Fruit fly (Drosophila melanogaster) whole organism, adult: ENCODE measurements around the gene GATAe.

ENCODE experiments used
- CG11617 ChIP-seq: fragments of 200-800 bp; sonication (Bioruptor generic); optimal IDR thresholded peaks from 2 replicates; lab custom pipeline; 2017; ENCODE audit warnings: mild to moderate bottlenecking, missing biosample characterization, missing genetic modification reagents, missing genetic modification characterization
- Clk ChIP-seq: fragments of 200-800 bp; sonication (Bioruptor generic); optimal IDR thresholded peaks from 2 replicates; lab custom pipeline; 2017; ENCODE audit warnings: missing biosample characterization, missing genetic modification characterization
- cic ChIP-seq: fragments of 200-800 bp; sonication (Bioruptor generic); optimal IDR thresholded peaks from 2 replicates; lab custom pipeline; 2017; ENCODE audit warnings: missing biosample characterization, mild to moderate bottlenecking, missing genetic modification characterization, moderate library complexity
- cnc ChIP-seq, 2 experiments: fragments of >200 bp; optimal IDR thresholded peaks; 2 replicates each; lab custom pipeline; 2017

- TF ChIP-seq CG11617 (GFP tag; lab: Kevin White, UChicago), result no peak
- no peak for TF ChIP-seq Clk
- peak; percentile 88 for TF ChIP-seq cic (GFP tag; lab: Kevin White, UChicago)
- TF ChIP-seq cnc (optimal IDR thresholded peaks at IDR 0.05; lab: Kevin White, UChicago), result no peak
Measured at dm6 chr3R:16014573-16014972, 5.7 kb downstream of the GATAe start.
